Worm (Caenorhabditis elegans) whole organism, L3 larva: Measurements from ENCODE around the gene mre-11.

ENCODE experiments used
- R02D3.7 ChIP-seq: fragments of 150-350 bp; optimal IDR thresholded peaks from 2 replicates; lab custom pipeline; 2014; ENCODE audit warnings: missing biosample characterization, missing genetic modification characterization
- ama-1 ChIP-seq: fragments of 150-350 bp; optimal IDR thresholded peaks from 2 replicates; lab custom pipeline; 2018
- ceh-16 ChIP-seq: sonication (generic microtip); optimal IDR thresholded peaks from 2 replicates; lab custom pipeline; 2017; ENCODE audit warnings: missing biosample characterization, missing genetic modification characterization
- ceh-28 ChIP-seq: fragments of 150-350 bp; optimal IDR thresholded peaks from 2 replicates; lab custom pipeline; 2014; ENCODE audit warnings: missing biosample characterization, missing genetic modification reagents, missing genetic modification characterization
- ceh-82 ChIP-seq: fragments of 150-350 bp; optimal IDR thresholded peaks from 2 replicates; lab custom pipeline; 2014; ENCODE audit warnings: missing biosample characterization, missing genetic modification characterization
- daf-12 ChIP-seq: fragments of 150-350 bp; optimal IDR thresholded peaks from 2 replicates; lab custom pipeline; 2014; ENCODE audit warnings: missing biosample characterization, missing genetic modification reagents, missing genetic modification characterization
- egl-5 ChIP-seq: fragments of 150-350 bp; optimal IDR thresholded peaks from 2 replicates; lab custom pipeline; 2017; ENCODE audit warnings: missing biosample characterization, missing genetic modification reagents, missing genetic modification characterization, inconsistent platforms
- elt-2 ChIP-seq: sonication (generic microtip); optimal IDR thresholded peaks from 2 replicates; lab custom pipeline; 2016; ENCODE audit warnings: missing genetic modification reagents, mild to moderate bottlenecking, missing genetic modification characterization, missing compliant biosample characterization
- elt-3 ChIP-seq, 3 experiments: fragments of 150-350 bp in 1 of 3; sonication (generic microtip) in 2 of 3; optimal IDR thresholded peaks; 2 replicates in 2 of 3; 4 replicates in 1 of 3; lab custom pipeline; 2014 to 2017; ENCODE audit warnings: missing biosample characterization in 3 of 3, missing genetic modification characterization in 3 of 3
- eor-1 ChIP-seq, 2 experiments: fragments of 150-350 bp; optimal IDR thresholded peaks; 2 replicates each; lab custom pipeline; 2014 to 2018; ENCODE audit warnings: missing biosample characterization in 2 of 2, missing genetic modification characterization in 2 of 2
- fkh-10 ChIP-seq: sonication (generic microtip); optimal IDR thresholded peaks from 2 replicates; lab custom pipeline; 2017; ENCODE audit warnings: missing biosample characterization, missing genetic modification reagents, missing genetic modification characterization
- fkh-2 ChIP-seq: fragments of 150-350 bp; optimal IDR thresholded peaks from 2 replicates; lab custom pipeline; 2014; ENCODE audit warnings: missing biosample characterization, missing genetic modification reagents, missing genetic modification characterization
- fos-1 ChIP-seq: fragments of 150-350 bp; optimal IDR thresholded peaks from 2 replicates; lab custom pipeline; 2014; ENCODE audit warnings: missing biosample characterization, missing genetic modification characterization
- hmg-11 ChIP-seq: sonication (generic microtip); optimal IDR thresholded peaks from 2 replicates; lab custom pipeline; 2016; ENCODE audit warnings: missing genetic modification characterization, missing compliant biosample characterization
- jun-1 ChIP-seq: fragments of 150-350 bp; optimal IDR thresholded peaks from 2 replicates; lab custom pipeline; 2014; ENCODE audit warnings: missing biosample characterization, missing genetic modification reagents, missing genetic modification characterization
- lin-39 ChIP-seq: fragments of 150-350 bp; optimal IDR thresholded peaks from 2 replicates; lab custom pipeline; 2018; ENCODE audit warnings: missing biosample characterization, missing genetic modification reagents, missing genetic modification characterization
- lsy-12 ChIP-seq: sonication (generic microtip); optimal IDR thresholded peaks from 2 replicates; lab custom pipeline; 2016; ENCODE audit warnings: mild to moderate bottlenecking, missing genetic modification characterization, missing compliant biosample characterization
- mdl-1 ChIP-seq: fragments of 150-350 bp; optimal IDR thresholded peaks from 2 replicates; lab custom pipeline; 2014; ENCODE audit warnings: missing biosample characterization, missing genetic modification characterization
- nfya-1 ChIP-seq: sonication (generic microtip); optimal IDR thresholded peaks from 2 replicates; lab custom pipeline; 2017; ENCODE audit warnings: missing genetic modification characterization, mild to moderate bottlenecking, missing compliant biosample characterization, antibody characterized with exemption, moderate library complexity; ENCODE audit not compliant: insufficient read depth
- nhr-11 ChIP-seq: fragments of 150-350 bp; optimal IDR thresholded peaks from 2 replicates; lab custom pipeline; 2014; ENCODE audit warnings: missing biosample characterization, missing genetic modification characterization
- nhr-12 ChIP-seq: fragments of 150-350 bp; optimal IDR thresholded peaks from 2 replicates; lab custom pipeline; 2014; ENCODE audit warnings: missing biosample characterization, missing genetic modification characterization
- nhr-23 ChIP-seq: fragments of 150-350 bp; optimal IDR thresholded peaks from 2 replicates; lab custom pipeline; 2014; ENCODE audit warnings: missing biosample characterization, missing genetic modification reagents, missing genetic modification characterization
- nhr-25 ChIP-seq: sonication (generic microtip); optimal IDR thresholded peaks from 2 replicates; lab custom pipeline; 2017; ENCODE audit warnings: missing biosample characterization, missing genetic modification characterization
- nhr-28 ChIP-seq: fragments of 150-350 bp; optimal IDR thresholded peaks from 2 replicates; lab custom pipeline; 2014; ENCODE audit warnings: missing biosample characterization, missing genetic modification characterization
- nhr-43 ChIP-seq: sonication (generic microtip); optimal IDR thresholded peaks from 2 replicates; lab custom pipeline; 2016; ENCODE audit warnings: mild to moderate bottlenecking, missing genetic modification characterization, missing compliant biosample characterization; ENCODE audit not compliant: poor library complexity, severe bottlenecking
- nhr-67 ChIP-seq: fragments of 150-350 bp; optimal IDR thresholded peaks from 2 replicates; lab custom pipeline; 2014; ENCODE audit warnings: missing biosample characterization, missing genetic modification characterization
- nhr-76 ChIP-seq: fragments of 150-350 bp; sonication (generic microtip); optimal IDR thresholded peaks from 5 replicates; lab custom pipeline; 2014; ENCODE audit warnings: missing biosample characterization, missing genetic modification characterization
- nhr-77 ChIP-seq: fragments of 150-350 bp; optimal IDR thresholded peaks from 2 replicates; lab custom pipeline; 2014; ENCODE audit warnings: missing biosample characterization, missing genetic modification characterization
- pha-4 ChIP-seq: fragments of 150-350 bp; optimal IDR thresholded peaks from 2 replicates; lab custom pipeline; 2014; ENCODE audit warnings: missing biosample characterization, missing genetic modification reagents, missing genetic modification characterization
- pqm-1 ChIP-seq: fragments of 150-350 bp; optimal IDR thresholded peaks from 2 replicates; lab custom pipeline; 2017; ENCODE audit warnings: missing biosample characterization, missing genetic modification characterization, inconsistent platforms
- snpc-4 ChIP-seq: fragments of 150-350 bp; optimal IDR thresholded peaks from 2 replicates; lab custom pipeline; 2014; ENCODE audit warnings: missing biosample characterization, missing genetic modification characterization
- tbx-2 ChIP-seq: sonication (generic microtip); optimal IDR thresholded peaks from 2 replicates; lab custom pipeline; 2016; ENCODE audit warnings: mild to moderate bottlenecking, missing genetic modification characterization, missing compliant biosample characterization
- unc-39 ChIP-seq: sonication (generic microtip); optimal IDR thresholded peaks from 4 replicates; lab custom pipeline; 2017; ENCODE audit warnings: missing biosample characterization, missing genetic modification characterization
- unc-62 ChIP-seq: fragments of 150-350 bp; sonication (generic microtip); optimal IDR thresholded peaks from 4 replicates; lab custom pipeline; 2014; ENCODE audit warnings: missing biosample characterization, missing genetic modification reagents, missing genetic modification characterization
- zag-1 ChIP-seq: fragments of 150-350 bp; optimal IDR thresholded peaks from 2 replicates; lab custom pipeline; 2014; ENCODE audit warnings: missing biosample characterization, missing genetic modification characterization
- ztf-4 ChIP-seq: fragments of 150-350 bp; optimal IDR thresholded peaks from 2 replicates; lab custom pipeline; 2014; ENCODE audit warnings: missing biosample characterization, missing genetic modification characterization

mre-11 gene

ce11 chrV:10745034-10745433 lies 8.4 kb upstream of the mre-11 start, which contains the start of gene srj-21:
Gene srj-21, plus strand, starts transcription at chrV:10745334.
- TF ChIP-seq hmg-11 (tag; lab: Kevin White, UChicago) (no peak), zag-1 (tag; lab: Kevin White, UChicago) (no peak), R02D3.7 (tag; lab: Kevin White, UChicago) (no peak)

- TF ChIP-seq ceh-16 (tag; lab: Kevin White, UChicago) (no peak), elt-3 (tag; optimal IDR thresholded peaks at IDR 0.05; lab: Kevin White, UChicago) (no peak), pqm-1 (tag; lab: Kevin White, UChicago) (no peak), lsy-12 (tag; lab: Kevin White, UChicago) (no peak), nhr-25 (no peak), nhr-77 (tag; lab: Kevin White, UChicago) (no peak), ztf-4 (tag; lab: Kevin White, UChicago) (no peak), mdl-1 (tag; lab: Kevin White, UChicago) (no peak), pha-4 (tag; lab: Kevin White, UChicago) (no peak), jun-1 (tag; lab: Kevin White, UChicago) (no peak), nhr-23 (tag; lab: Kevin White, UChicago) (no peak), egl-5 (tag; lab: Kevin White, UChicago) (no peak)
These were observed 7.0 kb upstream of the mre-11 start, which contains the start of gene srj-22 for ce11 chrV:10743649-10744048. Gene srj-22, minus strand, starts transcription at chrV:10743749.

- TF ChIP-seq nhr-25 (no peak), nhr-12 (tag; lab: Kevin White, UChicago) (no peak), ceh-16 (tag; lab: Kevin White, UChicago) (no peak), tbx-2 (tag; lab: Kevin White, UChicago) (no peak), pqm-1 (tag; lab: Kevin White, UChicago) (no peak), nhr-43 (tag; lab: Kevin White, UChicago) (no peak), fkh-10 (GFP tag; lab: Kevin White, UChicago) (no peak), egl-5 (tag; lab: Kevin White, UChicago) (no peak), ceh-82 (tag; lab: Kevin White, UChicago) (no peak), nhr-28 (tag; lab: Kevin White, UChicago) (no peak)
These were observed 4.7 kb upstream of the mre-11 start, which contains the start of gene ZC302.3 for ce11 chrV:10741357-10741756. Gene ZC302.3, minus strand, starts transcription at chrV:10741457.

- TF ChIP-seq elt-2 (peak; percentile 80), nhr-67 (no peak), snpc-4 (tag; lab: Kevin White, UChicago) (no peak), fkh-2 (tag; lab: Kevin White, UChicago) (no peak), nhr-76 (tag; lab: Kevin White, UChicago) (no peak), ama-1 (lab: Kevin White, UChicago) (no peak), lsy-12 (tag; lab: Kevin White, UChicago) (no peak)
These were observed 4.6 kb downstream of the mre-11 start, which contains the start of gene T28B11.1 for ce11 chrV:10731989-10732472. Gene T28B11.1, minus strand, starts transcription at chrV:10732422.

- TF ChIP-seq pqm-1 (tag; lab: Kevin White, UChicago) (no peak), unc-39 (tag; lab: Kevin White, UChicago) (no peak), unc-62 (GFP tag; lab: Kevin White, UChicago) (peak; percentile 1), fos-1 (tag; lab: Kevin White, UChicago) (no peak), ztf-4 (tag; lab: Kevin White, UChicago) (no peak), nhr-11 (peak; percentile 7), nhr-43 (tag; lab: Kevin White, UChicago) (no peak), zag-1 (tag; lab: Kevin White, UChicago) (no peak), ceh-28 (tag; lab: Kevin White, UChicago) (no peak), elt-2 (no peak), lin-39 (tag; lab: Kevin White, UChicago) (no peak), nhr-77 (tag; lab: Kevin White, UChicago) (no peak), daf-12 (tag; lab: Kevin White, UChicago) (no peak), eor-1 (tag; optimal IDR thresholded peaks at IDR 0.05; lab: Kevin White, UChicago) (no peak), nfya-1 (tag; lab: Kevin White, UChicago) (no peak)
These were observed 5.7 kb downstream of the mre-11 start for ce11 chrV:10730824-10731416.
